Worm (Caenorhabditis elegans): ENCODE measurements around the gene rgs-4.

rgs-4 gene

ce11 chrII:12679635-12680034 lies 25.1 kb downstream of the rgs-4 start, which contains the start of the genes Y38E10A.33 and cox-10:
Gene Y38E10A.33 (minus strand): TSS chrII:12679646.
Gene cox-10 (plus strand): TSS chrII:12679954.
- TF ChIP-seq cebp-1 (GFP tag; IDR thresholded peaks at IDR 0.05): no peak
- TF ChIP-seq cebp-1 (tag; optimal IDR thresholded peaks at IDR 0.05): peak; percentile 11
- peak; percentile 27 for TF ChIP-seq lin-40 (tag; optimal IDR thresholded peaks at IDR 0.05)
- peak; percentile 54 for TF ChIP-seq efl-1 (GFP tag; optimal IDR thresholded peaks at IDR 0.05)
- TF ChIP-seq lag-1 (GFP tag; IDR thresholded peaks at IDR 0.05): no peak
- peak; percentile 72 for TF ChIP-seq lin-54 (GFP tag; optimal IDR thresholded peaks at IDR 0.05)
- TF ChIP-seq attf-3 (GFP tag; conservative IDR thresholded peaks at IDR 0.05): peak; percentile 98
- no peak for TF ChIP-seq ztf-6 (GFP tag; IDR thresholded peaks at IDR 0.05)
- peak in 1 of 3 experiments; percentile 74 for TF ChIP-seq lin-35 (GFP tag; optimal IDR thresholded peaks at IDR 0.05)
- TF ChIP-seq athp-1 (tag; optimal IDR thresholded peaks at IDR 0.05): no peak
- TF ChIP-seq C06A6.2 (GFP tag; conservative IDR thresholded peaks at IDR 0.05): no peak
- TF ChIP-seq mcd-1 (GFP tag; IDR thresholded peaks at IDR 0.05): peak; percentile 67
- no peak for TF ChIP-seq F37B4.10 (GFP tag; IDR thresholded peaks at IDR 0.05)
- TF ChIP-seq F23B12.7 (tag; optimal IDR thresholded peaks at IDR 0.05; ENCODE audit: insufficient read depth): peak; percentile 28
- TF ChIP-seq Y56A3A.18 (GFP tag; IDR thresholded peaks at IDR 0.05): no peak

ce11 chrII:12689333-12689732 lies 34.8 kb downstream of the rgs-4 start:
- TF ChIP-seq repo-1 (tag; optimal IDR thresholded peaks at IDR 0.05) (no peak), efl-1 (GFP tag; optimal IDR thresholded peaks at IDR 0.05) (no peak), nfya-2 (GFP tag; IDR thresholded peaks at IDR 0.05) (no peak), aptf-3 (GFP tag; IDR thresholded peaks at IDR 0.05) (no peak), lir-1 (GFP tag; conservative IDR thresholded peaks at IDR 0.05) (no peak), attf-5 (GFP tag; optimal IDR thresholded peaks at IDR 0.05) (no peak), snpc-3.4 (tag; optimal IDR thresholded peaks at IDR 0.05) (no peak), hlh-12 (tag; optimal IDR thresholded peaks at IDR 0.05) (no peak), Y67H2A.10 (GFP tag; conservative IDR thresholded peaks at IDR 0.05) (no peak)

ce11 chrII:12690905-12691304 lies 36.4 kb downstream of the rgs-4 start:
- TF ChIP-seq dpff-1 (tag; optimal IDR thresholded peaks at IDR 0.05) (no peak), efl-1 (GFP tag; optimal IDR thresholded peaks at IDR 0.05) (no peak)

ce11 chrII:12691351-12691750 lies 36.8 kb downstream of the rgs-4 start:
- TF ChIP-seq nhr-80 (tag; optimal IDR thresholded peaks at IDR 0.05) (peak; percentile 26), tlf-1 (GFP tag; optimal IDR thresholded peaks at IDR 0.05) (no peak), attf-5 (GFP tag; optimal IDR thresholded peaks at IDR 0.05) (peak; percentile 26), ama-1 (optimal IDR thresholded peaks at IDR 0.05) (no peak), ama-1 (GFP tag; optimal IDR thresholded peaks at IDR 0.05) (no peak), C06A6.2 (GFP tag; conservative IDR thresholded peaks at IDR 0.05) (no peak), pbrm-1 (GFP tag; IDR thresholded peaks at IDR 0.05) (no peak), somi-1 (GFP tag; optimal IDR thresholded peaks at IDR 0.05) (no peak), cebp-1 (GFP tag; IDR thresholded peaks at IDR 0.05) (no peak), cebp-1 (tag; optimal IDR thresholded peaks at IDR 0.05) (peak; percentile 12), egl-18 (GFP tag; IDR thresholded peaks at IDR 0.05) (no peak)

ce11 chrII:12692694-12693093 lies 38.1 kb downstream of the rgs-4 start:
- TF ChIP-seq B0336.3 (GFP tag; IDR thresholded peaks at IDR 0.05): no peak
- no peak for TF ChIP-seq atf-7 (tag; optimal IDR thresholded peaks at IDR 0.05)
- TF ChIP-seq nfyb-1 (GFP tag; IDR thresholded peaks at IDR 0.05): no peak

All from whole organism, young adult.